Fruit fly (Drosophila melanogaster): ENCODE measurements around the gene CG5913.

- TF ChIP-seq CG33017 (tag; optimal IDR thresholded peaks at IDR 0.05) (no peak), pad (GFP tag; optimal IDR thresholded peaks at IDR 0.05) (no peak), bab1 (GFP tag; optimal IDR thresholded peaks at IDR 0.05) (no peak), Hr96 (GFP tag; optimal IDR thresholded peaks at IDR 0.05) (no peak)
These were observed 11.4 kb upstream of the CG5913 start, which contains the start of gene SppL for dm6 chr3R:25881915-25882314.

All from whole organism, adult.